Worm (Caenorhabditis elegans) whole organism, mixed stage, embryonic: ENCODE data around the gene srz-94.

Source experiments
- bed-3 ChIP-seq: fragments of 200-800 bp; sonication (Bioruptor generic); optimal IDR thresholded peaks from 3 replicates; lab custom pipeline; 2018; ENCODE audit warnings: mild to moderate bottlenecking, missing genetic modification characterization, moderate library complexity, missing compliant biosample characterization
- ces-1 ChIP-seq: fragments of 150-350 bp; optimal IDR thresholded peaks from 2 replicates; lab custom pipeline; 2014; ENCODE audit warnings: missing biosample characterization, missing genetic modification reagents, missing genetic modification characterization
- cnd-1 ChIP-seq: fragments of 200-800 bp; sonication (Bioruptor generic); optimal IDR thresholded peaks from 2 replicates; lab custom pipeline; 2018; ENCODE audit warnings: mild to moderate bottlenecking, missing genetic modification characterization, missing compliant biosample characterization
- mab-5 ChIP-seq: fragments of 150-350 bp; optimal IDR thresholded peaks from 2 replicates; lab custom pipeline; 2014; ENCODE audit warnings: missing biosample characterization, missing genetic modification characterization
- mls-2 ChIP-seq: sonication (generic microtip); optimal IDR thresholded peaks from 2 replicates; lab custom pipeline; 2016; ENCODE audit warnings: mild to moderate bottlenecking, missing genetic modification characterization, moderate library complexity, missing compliant biosample characterization
- nhr-12 ChIP-seq: fragments of 150-350 bp; optimal IDR thresholded peaks from 2 replicates; lab custom pipeline; 2014; ENCODE audit warnings: missing biosample characterization, missing genetic modification characterization
- nhr-237 ChIP-seq: fragments of 150-350 bp; optimal IDR thresholded peaks from 2 replicates; lab custom pipeline; 2014; ENCODE audit warnings: missing biosample characterization, missing genetic modification characterization
- nhr-28 ChIP-seq: fragments of 150-350 bp; optimal IDR thresholded peaks from 2 replicates; lab custom pipeline; 2014; ENCODE audit warnings: missing biosample characterization, missing genetic modification characterization
- sptf-1 ChIP-seq: sonication (generic microtip); optimal IDR thresholded peaks from 2 replicates; lab custom pipeline; 2017; ENCODE audit warnings: mild to moderate bottlenecking, missing genetic modification characterization, moderate library complexity, missing compliant biosample characterization
- unc-120 ChIP-seq: sonication (generic microtip); optimal IDR thresholded peaks from 2 replicates; lab custom pipeline; 2017; ENCODE audit warnings: missing genetic modification characterization, missing compliant biosample characterization; ENCODE audit not compliant: poor library complexity, severe bottlenecking
- unc-62 ChIP-seq: fragments of 150-350 bp; optimal IDR thresholded peaks from 2 replicates; lab custom pipeline; 2014; ENCODE audit warnings: missing biosample characterization, missing genetic modification reagents, missing genetic modification characterization
- ztf-11 ChIP-seq: fragments of 150-350 bp; optimal IDR thresholded peaks from 2 replicates; lab custom pipeline; 2014; ENCODE audit warnings: missing biosample characterization, missing genetic modification characterization

DNA sequence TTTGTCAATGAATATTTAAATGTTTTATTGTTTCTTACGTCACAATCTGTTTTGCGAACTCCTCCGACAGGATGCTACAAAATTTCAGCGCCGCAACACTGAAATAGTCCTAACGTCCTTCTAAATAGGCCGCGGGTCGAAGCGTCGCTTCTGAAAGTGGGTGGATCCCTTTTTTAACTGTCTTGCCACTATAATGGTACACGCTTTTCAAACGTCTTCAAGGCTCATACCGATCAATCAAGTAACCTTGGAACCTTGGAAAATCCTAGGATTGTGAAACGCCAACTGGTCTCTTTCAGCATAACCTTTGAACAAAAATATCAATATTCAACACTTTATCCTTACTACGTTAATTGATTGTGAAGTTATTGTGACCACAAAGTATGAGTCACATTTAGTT lies 30.9 kb upstream of the srz-94 start:
- TF ChIP-seq bed-3 (GFP tag; lab: Kevin White, UChicago), result no peak
- TF ChIP-seq mab-5, result no peak
- no peak for TF ChIP-seq mls-2 (tag; lab: Kevin White, UChicago)
- TF ChIP-seq sptf-1 (tag; lab: Kevin White, UChicago), result no peak
- no peak for TF ChIP-seq nhr-237 (tag; lab: Kevin White, UChicago)
- TF ChIP-seq unc-120, result no peak
- no peak for TF ChIP-seq ztf-11 (tag; lab: Kevin White, UChicago)
- TF ChIP-seq unc-62, result no peak
- no peak for TF ChIP-seq ces-1 (GFP tag; lab: Kevin White, UChicago)
- TF ChIP-seq nhr-28 (tag; lab: Kevin White, UChicago), result no peak
- no peak for TF ChIP-seq cnd-1 (tag; lab: Kevin White, UChicago)
- TF ChIP-seq nhr-12 (tag; lab: Kevin White, UChicago), result no peak
